Worm (Caenorhabditis elegans): Measurements from ENCODE around the gene fbxb-25.
"Not testable (repeated sequence)": the region's sequence is repeated elsewhere in the genome, so short reads cannot be mapped to it uniquely, and the experiment has no call there.

Gene fbxb-25

DNA sequence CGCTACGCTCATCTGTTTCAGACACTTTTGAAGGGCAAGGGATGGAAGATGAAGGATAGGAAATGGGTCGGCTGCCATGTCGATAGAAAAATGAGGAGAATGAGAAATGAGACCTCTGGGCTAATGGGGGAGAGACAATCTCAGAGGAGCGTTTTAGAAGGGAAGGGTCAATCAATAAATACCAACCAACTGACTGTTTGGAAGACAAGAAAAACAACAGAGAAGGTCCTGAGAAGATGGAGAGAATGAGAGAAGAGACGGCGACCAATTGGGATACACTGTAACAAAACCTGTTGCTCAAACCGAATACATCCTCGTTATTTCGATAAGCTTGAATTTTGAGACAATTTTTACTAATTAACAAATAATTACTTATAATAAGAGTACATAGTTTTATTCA lies 30.4 kb upstream of the fbxb-25 start, which contains the start of gene fbxb-15:
TSS of gene fbxb-15 (minus strand) at position 101 of the 400 bp plus-strand sequence.
- no peak for TF ChIP-seq B0336.3 (GFP tag; IDR thresholded peaks at IDR 0.05)
- no peak for TF ChIP-seq ceh-79 (tag; optimal IDR thresholded peaks at IDR 0.05)
- no peak for TF ChIP-seq aptf-3 (GFP tag; IDR thresholded peaks at IDR 0.05)
- TF ChIP-seq F37B4.10 (GFP tag; IDR thresholded peaks at IDR 0.05), result no peak
- TF ChIP-seq tbx-9 (tag; optimal IDR thresholded peaks at IDR 0.05; ENCODE audit: borderline replicate concordance), result no peak
- no peak for TF ChIP-seq egl-18 (GFP tag; IDR thresholded peaks at IDR 0.05)
- TF ChIP-seq nhr-27 (tag; optimal IDR thresholded peaks at IDR 0.05), result no peak
- no peak for TF ChIP-seq let-526 (GFP tag; IDR thresholded peaks at IDR 0.05)

DNA sequence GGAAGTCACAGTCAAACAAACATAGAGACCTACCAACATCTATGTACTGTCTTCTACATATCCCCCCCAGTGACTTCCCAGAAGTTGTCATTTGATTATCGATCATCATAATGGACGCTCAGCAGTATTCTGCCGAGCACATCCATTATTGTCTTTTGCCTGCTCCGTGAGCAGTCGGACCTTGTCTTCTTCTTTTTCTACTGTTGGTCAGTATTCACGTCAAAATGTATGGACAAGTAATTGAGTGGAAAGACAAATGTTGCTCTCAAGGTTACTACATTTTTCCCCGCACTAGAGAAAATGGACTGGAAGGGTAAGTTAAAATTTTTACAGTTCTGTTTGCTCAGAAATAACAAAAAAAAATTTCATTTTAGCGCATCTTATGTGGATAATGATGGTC lies 28.9 kb upstream of the fbxb-25 start, which contains the start of gene btb-12:
TSS of gene btb-12 (plus strand) at position 301 of the 400 bp plus-strand sequence.
- TF ChIP-seq madf-3 (GFP tag; IDR thresholded peaks at IDR 0.05) (no peak), akir-1 (GFP tag; optimal IDR thresholded peaks at IDR 0.05) (no peak), snpc-1.3 (tag; optimal IDR thresholded peaks at IDR 0.05; ENCODE audit: insufficient read depth) (no peak), ZK185.1 (tag; optimal IDR thresholded peaks at IDR 0.05; ENCODE audit: poor library complexity, severe bottlenecking) (no peak), madf-6 (GFP tag; IDR thresholded peaks at IDR 0.05) (no peak), nhr-120 (GFP tag; IDR thresholded peaks at IDR 0.05) (no peak), hmg-1.2 (GFP tag; IDR thresholded peaks at IDR 0.05) (no peak), hrde-1 (tag; optimal IDR thresholded peaks at IDR 0.05; ENCODE audit: borderline replicate concordance) (no peak)

DNA sequence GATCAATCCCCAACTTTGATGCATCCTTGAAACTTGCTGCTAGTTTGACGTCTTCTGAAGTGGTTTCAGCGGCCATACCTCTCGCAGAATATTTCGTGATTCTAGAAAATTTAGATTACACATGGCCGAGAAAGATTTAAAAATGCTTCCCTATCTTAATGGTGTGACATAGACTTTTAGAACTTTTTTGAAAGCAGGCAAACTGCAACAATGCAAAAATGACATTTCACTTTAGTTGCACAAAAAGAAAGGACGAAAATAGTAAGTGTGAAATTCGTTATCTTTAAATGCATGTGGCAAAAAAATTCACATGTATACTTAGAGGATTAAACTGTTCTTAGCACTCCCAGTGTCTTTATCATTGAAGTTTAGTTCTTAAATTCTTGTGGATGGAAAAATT lies 26.6 kb upstream of the fbxb-25 start, which contains the start of gene ZC204.12:
TSS of gene ZC204.12 (minus strand) at position 101 of the 400 bp plus-strand sequence.
- TF ChIP-seq mcd-1 (GFP tag; IDR thresholded peaks at IDR 0.05), result no peak
- TF ChIP-seq ceh-91 (GFP tag; IDR thresholded peaks at IDR 0.05), result no peak

DNA sequence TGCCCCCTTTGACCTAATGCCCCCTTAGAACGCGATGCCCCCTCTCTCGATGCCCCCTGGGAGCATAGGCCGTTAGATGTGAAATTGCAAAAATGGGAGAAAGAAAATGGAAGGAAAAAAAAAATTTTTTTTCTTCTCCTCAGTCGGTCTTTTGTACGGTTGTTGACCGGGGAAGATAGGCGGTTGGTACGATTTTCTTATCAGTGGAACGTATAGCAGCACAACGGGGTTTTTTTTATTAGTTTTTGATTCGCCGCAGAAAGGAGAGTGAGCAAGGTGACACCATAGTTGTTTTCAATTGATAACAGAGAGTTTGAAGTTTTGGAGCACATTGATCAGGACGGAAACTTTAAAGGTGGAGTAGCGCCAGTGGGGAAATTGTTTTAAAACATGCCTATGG lies 24.1 kb upstream of the fbxb-25 start:
- TF ChIP-seq dox-1 (GFP tag; IDR thresholded peaks at IDR 0.05), result peak; percentile 67; the same call in 1 of the 2 replicates
- TF ChIP-seq nhr-80 (tag; optimal IDR thresholded peaks at IDR 0.05), result peak; percentile 75

DNA sequence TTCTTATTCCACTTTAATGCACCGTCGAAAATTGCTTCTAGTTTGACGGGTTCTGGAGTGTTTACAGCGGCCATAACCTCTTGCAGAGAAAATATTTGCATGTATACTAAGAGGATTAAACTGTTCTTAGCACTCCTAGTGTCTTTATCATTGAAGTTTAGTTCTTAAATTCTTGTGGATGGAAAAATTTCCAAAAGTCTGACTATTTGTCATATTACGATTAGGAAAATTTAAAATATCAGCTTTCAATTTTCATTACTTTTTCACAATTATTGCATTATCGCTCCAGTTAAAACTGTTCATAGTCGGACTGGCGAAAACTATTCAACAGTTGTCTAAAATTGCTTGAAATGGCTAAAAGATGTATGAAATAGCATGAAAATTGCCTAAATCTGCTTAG lies 23.0 kb upstream of the fbxb-25 start, which contains the start of gene ZC204.13:
TSS of gene ZC204.13 (minus strand) at position 101 of the 400 bp plus-strand sequence.
- TF ChIP-seq ztf-26, repo-1, zim-3 (tag; optimal IDR thresholded peaks at IDR 0.05): not testable (repeated sequence)

DNA sequence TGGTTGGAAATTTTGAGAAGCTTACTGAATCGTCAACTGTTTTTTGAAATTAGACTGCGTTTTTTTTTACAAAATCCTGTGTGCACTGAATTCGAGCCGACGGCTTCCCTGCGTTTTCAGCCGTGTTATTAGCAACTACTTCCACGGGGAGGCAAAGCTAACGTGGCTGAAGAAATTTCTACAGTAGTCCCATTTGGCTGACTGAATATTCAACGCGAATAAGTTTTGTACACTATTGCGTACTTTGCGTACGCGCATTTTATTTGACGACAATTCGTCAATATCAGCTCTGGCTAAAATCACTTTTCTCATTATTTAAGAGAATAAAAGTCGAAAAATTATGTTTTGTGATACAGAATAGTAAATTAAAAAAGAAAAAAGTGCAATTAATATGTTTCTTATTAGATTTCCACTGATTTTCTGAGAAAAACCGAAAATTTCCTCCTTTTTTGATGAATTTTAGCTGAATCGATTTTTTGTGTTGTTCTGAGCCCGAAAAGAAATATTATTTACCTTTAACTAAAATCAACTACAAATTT lies 22.5 kb upstream of the fbxb-25 start:
- TF ChIP-seq madf-6 (GFP tag; IDR thresholded peaks at IDR 0.05) (peak; percentile 56), aptf-2 (GFP tag; conservative IDR thresholded peaks at IDR 0.05) (0 out of 2 replicates have a peak, but pooled peaks have one; percentile 58), ceh-91 (GFP tag; IDR thresholded peaks at IDR 0.05) (peak; percentile 62), let-607 (tag; optimal IDR thresholded peaks at IDR 0.05) (peak in 1 of 2 experiments; percentile 28), F33H1.4 (GFP tag; IDR thresholded peaks at IDR 0.05) (peak; percentile 30; the same call in 1 of the 2 replicates), rcor-1 (GFP tag; IDR thresholded peaks at IDR 0.05) (peak; percentile 63; the same call in 1 of the 2 replicates), D2030.7 (GFP tag; IDR thresholded peaks at IDR 0.05) (peak; percentile 63), hmg-1.2 (GFP tag; IDR thresholded peaks at IDR 0.05) (peak; percentile 91), attf-3 (GFP tag; conservative IDR thresholded peaks at IDR 0.05) (peak; percentile 44; the same call in 1 of the 2 replicates), lsl-1 (GFP tag; optimal IDR thresholded peaks at IDR 0.05) (peak; percentile 22), Y95B8A.8 (GFP tag; IDR thresholded peaks at IDR 0.05) (0 out of 2 replicates have a peak, but pooled peaks have one; percentile 53), madf-8 (GFP tag; conservative IDR thresholded peaks at IDR 0.05) (peak; percentile 53), dox-1 (GFP tag; IDR thresholded peaks at IDR 0.05) (peak; percentile 85), mcd-1 (GFP tag; IDR thresholded peaks at IDR 0.05) (peak; percentile 80)
